Worm (Caenorhabditis elegans): ENCODE data around the gene crls-1.

crls-1 gene

DNA sequence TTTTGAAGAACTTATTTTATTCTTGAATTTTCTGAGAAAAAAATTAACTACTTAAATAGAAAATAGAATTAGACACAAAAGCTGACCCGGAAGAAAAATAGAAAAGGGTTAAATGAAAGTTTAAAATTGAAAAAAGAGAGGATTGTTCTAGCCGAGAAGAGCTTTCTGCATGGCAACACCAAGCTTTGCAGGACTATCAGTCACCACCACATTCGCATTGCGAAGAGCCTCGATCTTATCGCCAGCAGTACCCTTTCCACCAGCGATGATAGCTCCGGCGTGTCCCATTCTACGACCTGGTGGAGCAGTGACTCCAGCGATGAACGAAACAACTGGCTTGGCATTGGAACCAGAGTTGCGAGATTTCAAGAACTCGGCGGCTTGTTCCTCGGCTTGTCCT lies 9.6 kb downstream of the crls-1 start:
- TF ChIP-seq pes-1 (GFP tag; IDR thresholded peaks at IDR 0.05) (no peak), B0310.2 (tag; optimal IDR thresholded peaks at IDR 0.05) (no peak), ceh-36 (tag; optimal IDR thresholded peaks at IDR 0.05) (no peak), hmg-4 (GFP tag; optimal IDR thresholded peaks at IDR 0.05) (no peak), ceh-13 (GFP tag; optimal IDR thresholded peaks at IDR 0.05) (no peak), ets-7 (tag; optimal IDR thresholded peaks at IDR 0.05) (no peak), hnd-1 (tag; optimal IDR thresholded peaks at IDR 0.05) (no peak), tbx-11 (GFP tag; IDR thresholded peaks at IDR 0.05) (no peak), tra-4 (tag; optimal IDR thresholded peaks at IDR 0.05) (no peak), F13C5.2 (tag; optimal IDR thresholded peaks at IDR 0.05) (no peak), aly-1 (tag; optimal IDR thresholded peaks at IDR 0.05) (no peak), sea-1 (GFP tag; conservative IDR thresholded peaks at IDR 0.05) (no peak), hmbx-1 (tag; optimal IDR thresholded peaks at IDR 0.05) (no peak), ama-1 (optimal IDR thresholded peaks at IDR 0.05) (no peak), scrt-1 (GFP tag; IDR thresholded peaks at IDR 0.05) (no peak)

ce11 chrIII:896904-897303 lies 12.8 kb downstream of the crls-1 start:
- TF ChIP-seq tbx-37 (GFP tag; conservative IDR thresholded peaks at IDR 0.05): no peak
- TF ChIP-seq ets-7 (tag; optimal IDR thresholded peaks at IDR 0.05): no peak
- no peak for TF ChIP-seq tbx-11 (GFP tag; IDR thresholded peaks at IDR 0.05)
- TF ChIP-seq ceh-13 (GFP tag; optimal IDR thresholded peaks at IDR 0.05): no peak
- TF ChIP-seq B0310.2 (tag; optimal IDR thresholded peaks at IDR 0.05): no peak
- no peak for TF ChIP-seq hmbx-1 (tag; optimal IDR thresholded peaks at IDR 0.05)
- TF ChIP-seq hnd-1 (tag; optimal IDR thresholded peaks at IDR 0.05): no peak
- TF ChIP-seq aly-1 (tag; optimal IDR thresholded peaks at IDR 0.05): no peak
- no peak for TF ChIP-seq tra-4 (tag; optimal IDR thresholded peaks at IDR 0.05)
- TF ChIP-seq ceh-36 (tag; optimal IDR thresholded peaks at IDR 0.05): no peak
- TF ChIP-seq pes-1 (GFP tag; IDR thresholded peaks at IDR 0.05): no peak
- TF ChIP-seq scrt-1 (GFP tag; IDR thresholded peaks at IDR 0.05): no peak
- TF ChIP-seq flt-1 (GFP tag; IDR thresholded peaks at IDR 0.05): no peak
- no peak for TF ChIP-seq hmg-4 (GFP tag; optimal IDR thresholded peaks at IDR 0.05)
- no peak for TF ChIP-seq F13C5.2 (tag; optimal IDR thresholded peaks at IDR 0.05)
- no peak for TF ChIP-seq sea-1 (GFP tag; conservative IDR thresholded peaks at IDR 0.05)
- no peak for TF ChIP-seq ama-1 (optimal IDR thresholded peaks at IDR 0.05)

- TF ChIP-seq scrt-1 (GFP tag; IDR thresholded peaks at IDR 0.05) (no peak), tra-4 (tag; optimal IDR thresholded peaks at IDR 0.05) (no peak), hmbx-1 (tag; optimal IDR thresholded peaks at IDR 0.05) (no peak), ceh-36 (tag; optimal IDR thresholded peaks at IDR 0.05) (no peak), ets-7 (tag; optimal IDR thresholded peaks at IDR 0.05) (no peak)
These were observed 14.2 kb downstream of the crls-1 start, which contains the start of the genes ztf-18 and F23H11.2 for ce11 chrIII:895525-895924. Gene ztf-18 (minus strand): TSS chrIII:895712. Gene F23H11.2 (plus strand): TSS chrIII:895747.

ce11 chrIII:891014-891413 lies 18.7 kb downstream of the crls-1 start, which contains the start of gene T24C4.10:
Gene T24C4.10 (minus strand): TSS chrIII:891243.
- TF ChIP-seq flt-1 (GFP tag; IDR thresholded peaks at IDR 0.05): no peak
- TF ChIP-seq ets-7 (tag; optimal IDR thresholded peaks at IDR 0.05): no peak
- no peak for TF ChIP-seq sea-1 (GFP tag; conservative IDR thresholded peaks at IDR 0.05)
- TF ChIP-seq aly-1 (tag; optimal IDR thresholded peaks at IDR 0.05): no peak
- no peak for TF ChIP-seq ceh-13 (GFP tag; optimal IDR thresholded peaks at IDR 0.05)

- TF ChIP-seq B0310.2 (tag; optimal IDR thresholded peaks at IDR 0.05): no peak
- no peak for TF ChIP-seq aly-1 (tag; optimal IDR thresholded peaks at IDR 0.05)
- TF ChIP-seq tra-4 (tag; optimal IDR thresholded peaks at IDR 0.05): no peak
- TF ChIP-seq tbx-11 (GFP tag; IDR thresholded peaks at IDR 0.05): no peak
- no peak for TF ChIP-seq F13C5.2 (tag; optimal IDR thresholded peaks at IDR 0.05)
- no peak for TF ChIP-seq ama-1 (optimal IDR thresholded peaks at IDR 0.05)
- no peak for TF ChIP-seq ceh-36 (tag; optimal IDR thresholded peaks at IDR 0.05)
- TF ChIP-seq ceh-13 (GFP tag; optimal IDR thresholded peaks at IDR 0.05): no peak
- no peak for TF ChIP-seq ets-7 (tag; optimal IDR thresholded peaks at IDR 0.05)
- TF ChIP-seq hmg-4 (GFP tag; optimal IDR thresholded peaks at IDR 0.05): no peak
- no peak for TF ChIP-seq tbx-37 (GFP tag; conservative IDR thresholded peaks at IDR 0.05)
- no peak for TF ChIP-seq pes-1 (GFP tag; IDR thresholded peaks at IDR 0.05)
These were observed 20.6 kb downstream of the crls-1 start for ce11 chrIII:888983-889549.

DNA sequence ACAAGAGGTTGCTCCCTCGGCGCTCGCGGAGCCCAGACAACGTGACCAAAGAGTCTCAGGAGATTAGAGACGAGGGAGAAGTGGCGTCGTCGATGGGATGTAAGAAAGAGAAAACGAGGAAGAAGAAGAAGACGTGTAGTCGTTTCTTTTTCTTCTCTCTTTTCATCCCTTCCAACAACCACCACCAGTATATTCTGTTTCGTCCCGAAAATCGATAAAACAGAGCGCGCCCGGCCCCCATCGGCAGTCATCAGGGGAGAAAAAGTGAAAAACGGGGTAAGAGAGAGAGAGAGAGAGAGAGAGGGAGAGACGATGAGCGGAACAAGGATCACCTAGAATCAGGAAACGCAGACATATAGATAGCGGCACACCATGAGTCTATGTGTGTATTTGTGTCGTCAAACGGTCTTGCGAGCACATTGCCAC lies 21.8 kb downstream of the crls-1 start:
- TF ChIP-seq aly-1 (tag; optimal IDR thresholded peaks at IDR 0.05) (peak; percentile 28), flt-1 (GFP tag; IDR thresholded peaks at IDR 0.05) (0 out of 2 replicates have a peak, but pooled peaks have one; percentile 25), tra-4 (tag; optimal IDR thresholded peaks at IDR 0.05) (no peak), hmg-4 (GFP tag; optimal IDR thresholded peaks at IDR 0.05) (peak; percentile 26), F13C5.2 (tag; optimal IDR thresholded peaks at IDR 0.05) (peak; percentile 51), pes-1 (GFP tag; IDR thresholded peaks at IDR 0.05) (no peak)

ce11 chrIII:886726-887125 lies 23.0 kb downstream of the crls-1 start, which contains the start of gene zer-1:
Gene zer-1 (minus strand): TSS chrIII:886793.
- no peak for TF ChIP-seq tbx-37 (GFP tag; conservative IDR thresholded peaks at IDR 0.05)
- TF ChIP-seq hnd-1 (tag; optimal IDR thresholded peaks at IDR 0.05): no peak
- no peak for TF ChIP-seq B0310.2 (tag; optimal IDR thresholded peaks at IDR 0.05)
- no peak for TF ChIP-seq hmg-4 (GFP tag; optimal IDR thresholded peaks at IDR 0.05)
- no peak for TF ChIP-seq ceh-36 (tag; optimal IDR thresholded peaks at IDR 0.05)
- TF ChIP-seq tbx-11 (GFP tag; IDR thresholded peaks at IDR 0.05): no peak
- no peak for TF ChIP-seq tra-4 (tag; optimal IDR thresholded peaks at IDR 0.05)
- TF ChIP-seq ceh-13 (GFP tag; optimal IDR thresholded peaks at IDR 0.05): no peak
- no peak for TF ChIP-seq sea-1 (GFP tag; conservative IDR thresholded peaks at IDR 0.05)
- TF ChIP-seq ets-7 (tag; optimal IDR thresholded peaks at IDR 0.05): no peak

DNA sequence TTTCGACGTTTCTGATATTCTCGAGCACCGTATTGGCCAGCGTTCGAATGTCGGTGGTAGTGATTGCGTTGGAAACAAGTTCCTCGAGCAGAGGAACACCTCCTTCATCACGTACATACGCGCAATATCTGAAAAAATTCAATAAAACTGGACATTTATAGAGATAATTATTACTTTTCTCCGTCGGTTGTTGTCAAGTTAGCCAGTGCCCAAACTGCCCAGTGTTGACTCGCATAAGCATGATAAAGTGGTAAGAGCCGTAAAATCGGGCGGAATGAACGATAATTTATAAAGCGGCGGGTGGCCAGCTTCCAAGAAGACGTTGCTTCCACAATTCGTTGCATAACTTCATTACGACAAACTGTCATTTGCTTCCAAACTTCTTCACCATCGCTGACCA lies 26.1 kb downstream of the crls-1 start:
- TF ChIP-seq B0310.2 (tag; optimal IDR thresholded peaks at IDR 0.05): no peak
- no peak for TF ChIP-seq F13C5.2 (tag; optimal IDR thresholded peaks at IDR 0.05)
- no peak for TF ChIP-seq hmbx-1 (tag; optimal IDR thresholded peaks at IDR 0.05)
- TF ChIP-seq hmg-4 (GFP tag; optimal IDR thresholded peaks at IDR 0.05): no peak
- no peak for TF ChIP-seq ceh-13 (GFP tag; optimal IDR thresholded peaks at IDR 0.05)
- TF ChIP-seq scrt-1 (GFP tag; IDR thresholded peaks at IDR 0.05): no peak
- TF ChIP-seq tbx-37 (GFP tag; conservative IDR thresholded peaks at IDR 0.05): no peak
